Worm (Caenorhabditis elegans): ENCODE results near the gene C27F2.6.

DNA sequence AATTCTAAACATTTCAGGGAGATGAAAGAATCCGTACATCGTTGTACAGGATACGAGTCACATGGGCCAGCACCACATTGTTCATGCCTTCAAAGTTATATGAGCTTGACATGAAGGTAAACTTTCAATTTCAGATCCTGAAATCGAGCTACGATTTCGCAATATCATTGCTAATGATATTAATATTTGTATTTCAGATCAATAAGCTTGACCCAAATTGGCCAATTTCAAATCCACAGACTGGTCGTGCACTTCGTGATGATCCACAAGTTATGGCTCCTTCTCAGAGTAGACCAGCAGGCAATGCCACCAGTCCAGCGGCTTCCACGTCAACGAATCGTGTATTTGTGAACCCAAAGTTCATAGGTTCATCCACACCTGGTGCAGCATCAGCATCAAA is 46.1 kb upstream of the C27F2.6 start:
- TF ChIP-seq nhr-237 (tag; optimal IDR thresholded peaks at IDR 0.05) (no peak), nhr-48 (tag; optimal IDR thresholded peaks at IDR 0.05) (no peak), Y5F2A.4 (GFP tag; optimal IDR thresholded peaks at IDR 0.05) (no peak), lir-3 (tag; optimal IDR thresholded peaks at IDR 0.05) (no peak), lin-13 (GFP tag; optimal IDR thresholded peaks at IDR 0.05) (no peak)
